Worm (Caenorhabditis elegans): ENCODE measurements around the gene his-31.
"Not testable (repeated sequence)": the region's sequence is repeated elsewhere in the genome, so short reads cannot be mapped to it uniquely, and the experiment has no call there.

The his-31 gene

DNA sequence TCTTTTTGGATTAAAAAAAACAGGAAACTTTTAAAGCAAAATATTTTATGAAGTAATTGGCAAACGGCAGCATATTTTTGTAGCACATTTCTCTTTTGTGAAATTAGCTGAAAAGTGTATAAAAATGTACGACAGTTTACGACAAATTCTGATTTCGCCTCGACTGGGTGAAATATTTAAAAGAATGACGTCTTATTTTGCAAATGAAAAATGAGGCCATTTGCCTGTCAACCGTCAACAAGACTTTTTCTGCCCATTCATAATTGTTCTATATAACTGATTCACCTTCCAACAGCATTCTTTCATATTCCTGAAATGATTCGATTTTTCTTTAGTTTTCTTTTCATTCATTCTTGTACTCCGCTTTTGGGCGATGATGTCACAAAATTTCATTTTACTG lies 21.8 kb upstream of the his-31 start, which contains the start of the genes F17E9.2 and col-116:
Gene F17E9.2 (plus strand): TSS at position 301 of the 400 bp plus-strand sequence.
Gene col-116 (plus strand): TSS at position 315 of the 400 bp plus-strand sequence.
- no peak for TF ChIP-seq unc-62 (GFP tag; optimal IDR thresholded peaks at IDR 0.05)

DNA sequence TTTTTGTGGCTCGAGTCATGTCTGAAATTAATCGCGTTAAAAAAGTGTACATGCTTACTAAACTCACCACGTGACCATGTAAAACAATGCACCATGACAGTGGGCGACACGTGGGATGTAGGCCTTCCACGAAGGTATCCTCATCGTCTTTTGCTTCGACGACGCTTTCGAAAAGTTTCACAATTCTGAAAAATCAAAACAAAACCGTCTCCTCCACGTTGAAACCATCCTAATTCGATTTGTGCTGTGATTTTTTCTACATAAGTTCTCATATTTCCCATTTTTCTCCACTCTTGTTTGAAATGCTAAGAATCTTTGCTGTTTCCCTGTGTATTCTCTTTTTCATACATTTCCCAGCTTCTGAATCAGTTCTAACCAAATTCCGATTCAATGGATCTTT lies 20.8 kb upstream of the his-31 start, which contains the start of gene F17E9.3:
Gene F17E9.3 (plus strand): TSS at position 301 of the 400 bp plus-strand sequence.
- no peak for TF ChIP-seq unc-62 (GFP tag; optimal IDR thresholded peaks at IDR 0.05)

DNA sequence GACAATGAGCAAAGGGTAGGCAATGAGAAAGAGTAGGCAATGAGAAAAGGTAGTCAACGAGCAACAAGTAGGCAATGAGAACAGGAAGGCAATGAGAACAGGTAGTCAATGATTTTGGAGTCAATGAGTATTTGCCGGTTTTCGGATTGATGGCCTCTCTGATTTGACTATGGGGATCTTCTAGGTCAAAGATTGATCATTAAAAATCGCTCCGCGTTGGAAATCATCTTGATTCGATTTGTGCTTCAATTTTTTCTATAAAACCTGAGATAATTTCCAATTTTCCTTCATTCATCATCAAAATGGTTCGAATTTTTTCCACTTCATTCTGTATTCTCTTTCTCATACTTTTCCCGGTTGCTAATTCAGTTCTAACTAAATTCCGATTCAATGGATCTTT lies 18.3 kb upstream of the his-31 start, which contains the start of gene F17E9.16:
Gene F17E9.16 (plus strand): TSS at position 301 of the 400 bp plus-strand sequence.
- TF ChIP-seq unc-62 (GFP tag; optimal IDR thresholded peaks at IDR 0.05) = not testable (repeated sequence)

DNA sequence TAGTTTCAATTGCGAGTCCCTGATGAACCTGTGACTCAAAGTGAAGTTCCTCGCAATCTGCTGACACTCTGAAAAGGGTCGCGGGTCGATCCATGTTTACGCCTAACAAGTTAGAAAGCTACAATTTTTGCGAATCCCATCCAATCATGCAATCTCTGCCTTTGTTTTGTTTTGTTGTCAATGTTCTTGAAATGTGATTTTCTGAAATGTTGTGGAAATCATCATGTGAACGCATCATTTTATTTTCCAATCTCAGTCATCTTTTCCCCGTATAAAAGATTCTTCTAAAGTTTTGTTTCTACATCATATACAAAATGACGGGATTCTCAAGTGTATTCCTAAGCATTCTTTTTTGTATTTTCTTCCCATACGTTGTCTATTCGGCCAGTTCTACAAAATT lies 14.3 kb upstream of the his-31 start, which contains the start of gene F17E9.4:
Gene F17E9.4 (plus strand): TSS at position 301 of the 400 bp plus-strand sequence.
- TF ChIP-seq unc-62 (GFP tag; optimal IDR thresholded peaks at IDR 0.05) = no peak

DNA sequence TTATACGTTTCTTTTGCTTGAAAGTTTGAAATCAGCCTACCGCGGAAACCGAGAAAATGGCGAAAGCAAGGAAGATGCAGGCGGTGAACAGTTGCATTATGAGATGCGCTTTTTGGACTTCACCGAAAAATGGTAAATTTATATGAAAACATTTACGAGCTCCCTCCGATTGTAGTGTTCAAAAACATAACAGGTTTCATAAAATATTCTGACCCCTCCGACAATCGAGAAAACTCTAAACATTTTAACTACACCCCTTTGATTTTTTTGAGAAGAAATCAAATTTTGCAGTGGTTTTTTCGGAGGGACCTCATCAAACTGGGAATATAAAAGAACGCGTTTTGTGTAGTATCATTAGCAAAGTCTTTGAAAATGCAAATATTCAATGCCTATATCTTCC lies 13.3 kb upstream of the his-31 start, which contains the start of the genes F17E9.18 and F17E9.15:
Gene F17E9.18 (minus strand): TSS at position 101 of the 400 bp plus-strand sequence.
Gene F17E9.15 (plus strand): TSS at position 368 of the 400 bp plus-strand sequence.
- no peak for TF ChIP-seq unc-62 (GFP tag; optimal IDR thresholded peaks at IDR 0.05)

DNA sequence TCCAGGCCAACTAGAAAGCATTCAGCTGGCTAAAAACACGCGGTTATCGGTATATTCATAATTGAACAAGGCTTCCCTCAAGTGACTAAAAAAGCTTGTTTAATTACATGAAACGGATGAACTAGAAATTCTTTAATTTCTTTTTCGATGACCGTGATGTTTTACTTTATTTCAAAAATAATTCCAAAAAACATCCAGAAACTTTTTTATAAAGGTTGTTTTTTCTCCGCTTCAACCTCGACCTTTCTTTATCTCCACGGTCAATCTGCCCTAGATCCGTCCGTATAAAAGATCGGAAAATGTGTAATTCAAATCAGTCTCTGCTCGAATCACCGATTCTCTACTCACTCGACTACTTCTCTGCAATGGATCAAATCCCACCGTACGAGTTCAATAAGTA lies 11.7 kb upstream of the his-31 start, which contains the start of gene F17E9.5:
Gene F17E9.5 (plus strand): TSS at position 301 of the 400 bp plus-strand sequence.
- no peak for TF ChIP-seq unc-62 (GFP tag; optimal IDR thresholded peaks at IDR 0.05)

DNA sequence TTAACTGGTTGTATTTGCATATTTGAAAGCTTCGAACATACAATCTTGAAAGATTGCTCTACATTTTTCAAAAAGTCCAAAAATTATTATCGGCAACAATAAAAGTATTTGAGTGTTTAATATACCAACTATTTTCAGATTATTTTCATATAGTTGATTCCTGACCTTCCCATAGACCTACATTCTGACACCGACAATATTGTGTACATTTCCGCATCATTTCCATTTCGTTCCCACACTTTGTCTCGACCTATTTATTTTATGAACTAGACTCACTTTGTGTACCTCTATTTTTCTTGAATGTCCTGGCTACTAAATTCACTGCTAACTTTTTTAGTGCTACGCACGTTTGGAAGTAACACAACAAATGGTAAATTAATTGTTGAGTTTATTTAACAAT lies 8.6 kb upstream of the his-31 start, which contains the start of gene lgc-5:
Gene lgc-5 (plus strand): TSS at position 301 of the 400 bp plus-strand sequence.
- no peak for TF ChIP-seq unc-62 (GFP tag; optimal IDR thresholded peaks at IDR 0.05)

DNA sequence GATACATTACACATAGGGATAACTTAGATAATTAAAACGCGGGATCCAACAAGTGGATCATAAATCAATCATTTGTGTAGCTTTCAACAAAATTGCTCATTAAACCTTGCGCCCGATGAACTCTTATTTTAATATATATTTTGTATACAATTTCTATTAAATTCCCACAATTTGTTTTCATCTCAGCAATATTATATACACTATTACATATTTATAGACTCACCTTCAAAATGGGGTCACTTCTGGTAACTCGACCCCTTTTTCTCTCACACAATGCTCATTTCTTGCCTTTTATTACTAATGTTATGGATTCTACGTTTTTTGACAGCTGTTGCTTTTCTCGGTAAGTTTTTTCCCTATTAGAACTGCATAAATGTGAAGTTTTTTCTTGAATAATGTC lies 5.9 kb upstream of the his-31 start, which contains the start of gene lgc-6:
Gene lgc-6 (plus strand): TSS at position 301 of the 400 bp plus-strand sequence.
- TF ChIP-seq unc-62 (GFP tag; optimal IDR thresholded peaks at IDR 0.05) = no peak

DNA sequence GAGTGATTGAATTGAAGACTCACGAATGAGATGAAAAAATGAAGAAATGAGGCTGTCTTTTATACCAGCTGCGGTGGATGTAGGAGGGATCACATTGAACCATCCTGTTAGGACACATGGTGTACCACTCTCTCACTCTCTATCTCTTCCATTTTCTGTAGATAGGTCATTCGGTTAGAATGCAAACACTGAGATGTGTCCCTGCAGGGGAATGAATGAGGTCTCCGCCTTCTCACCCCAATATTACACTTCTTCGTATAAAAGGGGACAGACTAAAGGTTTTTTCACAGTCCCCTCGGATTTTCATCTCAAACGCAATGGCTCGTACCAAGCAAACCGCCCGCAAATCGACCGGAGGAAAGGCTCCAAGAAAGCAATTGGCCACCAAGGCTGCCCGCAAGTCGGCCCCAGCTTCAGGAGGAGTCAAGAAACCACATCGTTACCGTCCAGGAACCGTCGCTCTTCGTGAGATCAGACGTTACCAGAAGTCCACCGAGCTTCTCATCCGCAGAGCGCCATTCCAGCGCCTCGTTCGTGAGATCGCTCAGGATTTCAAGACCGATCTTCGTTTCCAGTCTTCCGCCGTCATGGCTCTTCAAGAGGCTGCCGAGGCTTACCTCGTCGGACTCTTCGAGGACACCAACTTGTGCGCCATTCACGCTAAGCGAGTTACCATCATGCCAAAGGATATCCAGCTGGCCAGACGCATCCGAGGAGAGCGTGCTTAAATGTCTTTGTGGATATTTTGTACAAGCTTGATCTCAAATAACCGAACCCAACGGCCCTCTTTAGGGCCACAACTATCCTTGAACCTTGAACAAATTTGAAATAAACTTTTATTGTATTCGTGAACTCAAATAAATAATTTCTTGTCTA lies 443 bp upstream of the his-31 start, which contains the start of gene his-32:
Gene his-32 (plus strand): TSS at position 318 of the 876 bp plus-strand sequence.
- TF ChIP-seq unc-62 (GFP tag; optimal IDR thresholded peaks at IDR 0.05) = no peak

DNA sequence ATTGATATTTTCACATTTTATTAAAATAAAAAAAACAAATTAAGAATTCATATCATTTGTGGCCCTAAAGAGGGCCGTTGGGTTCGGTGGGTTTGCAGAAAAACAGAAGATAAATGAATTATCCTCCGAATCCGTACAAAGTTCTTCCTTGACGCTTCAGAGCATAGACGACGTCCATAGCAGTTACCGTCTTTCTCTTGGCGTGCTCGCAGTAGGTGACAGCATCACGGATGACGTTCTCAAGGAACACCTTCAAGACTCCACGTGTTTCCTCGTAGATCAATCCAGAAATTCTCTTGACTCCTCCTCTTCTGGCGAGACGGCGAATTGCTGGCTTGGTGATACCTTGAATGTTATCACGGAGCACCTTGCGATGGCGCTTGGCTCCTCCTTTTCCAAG lies 229 bp downstream of the his-31 start:
- no peak for TF ChIP-seq unc-62 (GFP tag; optimal IDR thresholded peaks at IDR 0.05)

DNA sequence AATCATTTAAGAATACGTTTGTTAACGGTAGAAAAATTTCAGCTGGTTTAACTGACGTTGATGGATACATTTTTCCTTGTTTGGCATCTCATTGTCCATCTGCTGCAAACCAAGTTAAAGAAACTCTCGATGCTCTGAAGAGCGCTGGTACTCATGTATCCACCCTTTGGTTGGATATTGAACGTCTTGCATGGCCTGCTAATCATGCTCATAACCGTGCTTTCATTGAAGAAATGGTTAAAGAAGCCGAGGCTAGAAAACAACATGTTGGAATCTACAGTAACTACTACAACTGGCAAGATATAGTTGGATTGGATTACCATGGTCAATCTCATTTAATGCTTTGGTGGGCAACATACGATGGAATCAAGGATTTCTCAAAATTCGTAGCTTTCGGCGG lies 749 bp downstream of the his-31 start:
- TF ChIP-seq unc-62 (GFP tag; optimal IDR thresholded peaks at IDR 0.05) = no peak

DNA sequence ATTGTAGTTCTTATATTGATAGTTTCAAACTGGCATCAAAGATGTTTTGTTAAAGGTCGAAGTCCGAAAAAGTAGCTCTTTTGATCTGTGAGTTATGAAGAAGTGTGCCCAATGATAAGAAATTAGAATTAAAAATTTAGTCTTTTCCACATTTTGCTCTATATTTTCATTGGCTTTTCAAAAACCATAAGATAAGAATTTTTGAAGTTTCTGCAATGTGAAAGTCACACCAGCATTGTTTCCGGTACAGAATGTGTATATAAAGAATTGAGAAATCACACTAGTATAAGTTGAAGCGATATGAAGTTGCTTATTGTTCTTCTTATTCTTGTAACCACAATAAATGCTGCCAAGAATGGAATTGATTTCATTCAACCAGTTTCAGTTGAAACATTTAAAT lies 1.3 kb downstream of the his-31 start, which contains the start of gene lys-10:
Gene lys-10 (plus strand): TSS at position 301 of the 400 bp plus-strand sequence.
- TF ChIP-seq unc-62 (GFP tag; optimal IDR thresholded peaks at IDR 0.05) = no peak

DNA sequence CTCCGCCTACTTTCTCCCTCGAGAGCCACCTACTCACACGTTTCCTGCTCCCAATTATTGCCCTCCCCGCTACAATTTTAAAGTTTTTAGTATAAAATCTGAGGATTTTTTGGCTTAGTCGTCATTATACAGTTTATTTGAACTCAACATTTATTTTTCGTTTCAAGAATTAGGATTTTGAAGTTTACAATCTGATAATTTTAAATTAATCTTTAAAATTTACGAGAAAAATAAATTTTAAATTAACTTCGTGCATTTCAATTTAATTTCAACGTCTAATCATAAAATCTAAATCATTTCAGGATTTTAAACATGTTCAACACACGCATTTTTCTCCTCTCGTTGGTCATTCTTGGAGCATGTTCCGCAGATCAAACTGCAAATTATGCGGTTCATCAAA lies 4.9 kb downstream of the his-31 start, which contains the start of gene F35H10.2:
Gene F35H10.2 (plus strand): TSS at position 301 of the 400 bp plus-strand sequence.
- TF ChIP-seq unc-62 (GFP tag; optimal IDR thresholded peaks at IDR 0.05) = no peak

DNA sequence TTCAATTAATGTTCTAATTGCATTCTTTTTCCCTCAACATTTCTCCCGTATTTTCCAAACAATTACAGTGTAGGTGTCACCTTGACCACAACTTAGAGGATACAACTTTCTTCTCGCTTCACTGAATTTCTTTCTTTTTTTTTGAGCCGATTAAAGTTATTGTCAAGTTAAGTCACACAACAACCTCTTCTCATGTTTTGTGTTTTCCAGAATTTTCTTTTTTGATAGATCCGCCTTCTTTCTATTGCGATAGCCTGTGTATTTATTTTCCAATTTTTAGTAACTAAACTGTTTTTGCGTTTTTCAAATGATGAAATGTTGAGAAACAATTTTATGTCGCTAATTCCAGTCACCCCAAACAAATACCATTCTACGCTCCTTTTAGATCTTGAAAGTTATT lies 8.1 kb downstream of the his-31 start, which contains the start of gene F35H10.3:
Gene F35H10.3 (plus strand): TSS at position 301 of the 400 bp plus-strand sequence.
- TF ChIP-seq unc-62 (GFP tag; optimal IDR thresholded peaks at IDR 0.05) = no peak

DNA sequence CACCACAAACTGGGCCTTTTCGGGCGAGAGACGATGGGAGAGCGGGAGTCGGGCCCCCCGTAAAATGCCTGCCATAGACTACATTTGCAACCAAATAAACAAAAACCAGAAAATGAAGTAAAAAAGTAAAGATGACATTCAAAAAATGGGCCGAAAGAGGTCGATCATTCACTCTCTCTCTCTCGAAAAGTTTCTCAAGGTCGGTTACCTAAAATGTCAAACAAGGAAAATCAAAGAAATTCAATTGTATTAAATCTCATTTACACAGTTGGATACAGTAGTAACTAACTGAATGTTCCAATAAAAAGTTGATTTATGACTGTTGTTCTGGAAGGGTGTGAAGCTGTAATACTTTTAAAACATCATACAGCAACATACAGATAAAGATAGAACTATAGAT lies 15.0 kb downstream of the his-31 start:
- no peak for TF ChIP-seq unc-62 (GFP tag; optimal IDR thresholded peaks at IDR 0.05)

DNA sequence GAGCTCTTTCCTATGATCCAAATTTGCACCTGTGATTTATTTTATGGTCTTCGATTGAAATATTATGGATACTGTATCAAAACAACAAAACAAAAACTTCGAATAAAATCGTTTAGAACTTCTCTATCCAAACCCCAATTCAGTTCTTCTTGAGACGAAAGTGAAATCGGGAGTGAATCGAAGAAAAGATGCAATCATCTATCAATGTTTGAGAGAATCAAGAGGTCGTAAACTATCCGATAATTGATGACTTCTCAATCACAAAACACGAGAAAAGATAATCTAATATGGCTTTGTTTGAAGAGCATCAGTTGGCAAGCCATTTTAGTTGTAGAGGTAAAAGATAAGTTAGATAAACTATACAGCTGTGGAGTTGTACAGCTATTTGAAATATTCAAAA lies 16.0 kb downstream of the his-31 start:
- TF ChIP-seq unc-62 (GFP tag; optimal IDR thresholded peaks at IDR 0.05) = no peak

Measured in whole organism, dauer.